Fruit fly (Drosophila melanogaster): Measurements from ENCODE around the gene Skel.

The Skel gene

dm6 chr3R:10708169-10708568 is 21.4 kb downstream of the Skel start, which contains the start of gene CG31278 (continued):
- TF ChIP-seq CG8924 (tag; optimal IDR thresholded peaks at IDR 0.05): no peak
- peak; percentile 83 for TF ChIP-seq Scr (GFP tag; IDR thresholded peaks at IDR 0.05; ENCODE audit: partially characterized antibody)
- TF ChIP-seq Sry-β (GFP tag; optimal IDR thresholded peaks at IDR 0.05): no peak
- no peak for TF ChIP-seq CG17359 (tag; optimal IDR thresholded peaks at IDR 0.05)
- peak; percentile 64 for TF ChIP-seq CG2129 (GFP tag; IDR thresholded peaks at IDR 0.05; ENCODE audit: partially characterized antibody)
- TF ChIP-seq CG10543 (GFP tag; optimal IDR thresholded peaks at IDR 0.05): no peak
- TF ChIP-seq knrl (GFP tag; IDR thresholded peaks at IDR 0.05; ENCODE audit: partially characterized antibody): peak; percentile 79
- TF ChIP-seq Doc3 (GFP tag; IDR thresholded peaks at IDR 0.05; ENCODE audit: partially characterized antibody): peak; percentile 71
- TF ChIP-seq H2.0 (GFP tag; IDR thresholded peaks at IDR 0.05): no peak
- no peak for TF ChIP-seq Myb (GFP tag; optimal IDR thresholded peaks at IDR 0.05)
- no peak for TF ChIP-seq Oaz (GFP tag; IDR thresholded peaks at IDR 0.05)
- no peak for TF ChIP-seq B-H1 (GFP tag; IDR thresholded peaks at IDR 0.05)
- no peak for TF ChIP-seq CG8281 (tag; optimal IDR thresholded peaks at IDR 0.05)
- TF ChIP-seq HLH4C (GFP tag; IDR thresholded peaks at IDR 0.05; ENCODE audit: partially characterized antibody): peak; percentile 64

- TF ChIP-seq CG11093 (GFP tag; IDR thresholded peaks at IDR 0.05) (no peak), CG4854 (GFP tag; optimal IDR thresholded peaks at IDR 0.05) (no peak), en (GFP tag; optimal IDR thresholded peaks at IDR 0.05) (no peak), CG31224 (GFP tag; IDR thresholded peaks at IDR 0.05) (no peak), CG8388 (GFP tag; optimal IDR thresholded peaks at IDR 0.05) (peak; percentile 61), Hr39 (optimal IDR thresholded peaks at IDR 0.05) (no peak), CG4617 (GFP tag; optimal IDR thresholded peaks at IDR 0.05; ENCODE audit: borderline replicate concordance) (no peak), CG1233 (GFP tag; optimal IDR thresholded peaks at IDR 0.05) (no peak), Meics (GFP tag; optimal IDR thresholded peaks at IDR 0.05) (no peak), crp (GFP tag; optimal IDR thresholded peaks at IDR 0.05) (peak in 1 of 2 experiments; percentile 12), GATAe (GFP tag; conservative IDR thresholded peaks at IDR 0.05) (no peak), exex (tag; optimal IDR thresholded peaks at IDR 0.05) (no peak)
Observed at dm6 chr3R:10709264-10709663, 22.5 kb downstream of the Skel start, which contains the start of gene CG31373. CG31373 (minus strand) TSS chr3R:10709364.

dm6 chr3R:10711148-10711547 is 24.4 kb downstream of the Skel start, which contains the start of gene CG14689:
CG14689 (minus strand) TSS chr3R:10711248.
- TF ChIP-seq Oli (tag; optimal IDR thresholded peaks at IDR 0.05) (no peak), CG11504 (tag; optimal IDR thresholded peaks at IDR 0.05) (peak; percentile 81)

- TF ChIP-seq CG18599 (GFP tag; optimal IDR thresholded peaks at IDR 0.05): no peak
Observed at dm6 chr3R:10714498-10714897, 27.8 kb downstream of the Skel start, which contains the start of gene CG4073. CG4073 (plus strand) TSS chr3R:10714798.

- TF ChIP-seq dmrt11E (tag; optimal IDR thresholded peaks at IDR 0.05) (no peak), nerfin-2 (GFP tag; IDR thresholded peaks at IDR 0.05; ENCODE audit: partially characterized antibody) (no peak), Dp (GFP tag; optimal IDR thresholded peaks at IDR 0.05) (no peak), kay (GFP tag; optimal IDR thresholded peaks at IDR 0.05) (no peak), CG15514 (GFP tag; optimal IDR thresholded peaks at IDR 0.05) (peak; percentile 9), CG11696 (GFP tag; IDR thresholded peaks at IDR 0.05) (no peak), CG12236 (GFP tag; optimal IDR thresholded peaks at IDR 0.05) (no peak), vfl (GFP tag; optimal IDR thresholded peaks at IDR 0.05) (no peak), Meics (GFP tag; optimal IDR thresholded peaks at IDR 0.05) (peak; percentile 7), CG18599 (GFP tag; optimal IDR thresholded peaks at IDR 0.05) (peak; percentile 68), Scr (GFP tag; IDR thresholded peaks at IDR 0.05; ENCODE audit: partially characterized antibody) (no peak), CG3281 (GFP tag; optimal IDR thresholded peaks at IDR 0.05) (peak; percentile 24), emc (GFP tag; optimal IDR thresholded peaks at IDR 0.05) (no peak), Optix (GFP tag; IDR thresholded peaks at IDR 0.05) (no peak), maf-S (GFP tag; optimal IDR thresholded peaks at IDR 0.05) (no peak), wor (GFP tag; IDR thresholded peaks at IDR 0.05) (no peak), lab (GFP tag; optimal IDR thresholded peaks at IDR 0.05) (peak; percentile 58), Dref (GFP tag; IDR thresholded peaks at IDR 0.05) (no peak)
Observed at dm6 chr3R:10726714-10727113, 40.0 kb downstream of the Skel start.

All from whole organism, embryonic.